Fruit fly (Drosophila melanogaster) Kc167 (cell line): ENCODE measurements around the gene Mgat2.

Experiments
- Myc ChIP-seq: fragments of >200 bp; optimal IDR thresholded peaks from 2 replicates; lab custom pipeline; 2017; ENCODE audit warnings: missing external identifiers
- Sin3A ChIP-seq: fragments of >200 bp; optimal IDR thresholded peaks from 2 replicates; lab custom pipeline; 2018; ENCODE audit warnings: missing external identifiers
- h ChIP-seq: fragments of >200 bp; optimal IDR thresholded peaks from 3 replicates; lab custom pipeline; 2018; ENCODE audit warnings: missing external identifiers
- insv ChIP-seq: fragments of >200 bp; optimal IDR thresholded peaks from 3 replicates; lab custom pipeline; 2018; ENCODE audit warnings: missing external identifiers
- psq ChIP-seq: fragments of >200 bp; optimal IDR thresholded peaks from 2 replicates; lab custom pipeline; 2017; ENCODE audit warnings: missing external identifiers
- ttk ChIP-seq: sonication (Bioruptor generic); optimal IDR thresholded peaks from 2 replicates; lab custom pipeline; 2017; ENCODE audit warnings: missing external identifiers

The Mgat2 gene

dm6 chr3R:30055915-30056544 is 34.0 kb upstream of the Mgat2 start, which contains the start of the genes Rpp14b and spn-A:
Gene Rpp14b, plus strand, starts transcription at chr3R:30055957.
Gene spn-A, minus strand, starts transcription at chr3R:30056037.
- no peak for TF ChIP-seq Myc
- TF ChIP-seq ttk (lab: Kevin White, UChicago): no peak
- peak; percentile 11 for TF ChIP-seq insv
- no peak for TF ChIP-seq psq (lab: Kevin White, UChicago)
- TF ChIP-seq h (lab: Kevin White, UChicago): peak; percentile 26
- TF ChIP-seq Sin3A (lab: Kevin White, UChicago): no peak

DNA sequence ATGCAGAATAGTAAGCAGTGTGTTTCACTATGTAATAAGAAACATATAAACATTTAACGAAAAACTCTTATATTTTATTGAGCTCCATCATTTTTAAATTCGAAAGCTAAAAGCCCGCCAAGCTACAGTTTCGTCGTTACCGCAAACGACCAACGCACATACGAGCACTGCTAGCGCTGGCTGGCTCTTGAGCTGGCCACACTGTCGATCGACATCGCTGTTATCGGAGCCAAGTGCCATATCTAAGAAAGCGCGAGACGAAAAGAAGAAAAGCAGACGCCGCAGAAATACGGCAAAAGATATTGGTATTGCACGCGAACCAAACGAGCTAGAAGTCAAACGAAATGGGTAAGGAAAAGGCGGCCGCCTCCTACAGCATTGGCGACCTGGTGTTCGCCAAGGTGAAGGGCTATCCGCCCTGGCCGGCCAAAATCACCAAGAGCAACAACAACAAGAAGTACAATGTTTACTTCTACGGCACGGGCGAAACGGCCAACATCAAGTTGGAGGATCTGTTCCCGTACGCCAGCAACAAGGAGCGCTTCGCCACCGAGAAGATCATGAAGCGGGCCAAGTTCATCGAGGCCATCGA is 30.5 kb upstream of the Mgat2 start, which contains the start of gene Jasper:
Jasper (plus strand) TSS at position 60 of the 592 bp plus-strand sequence.
- TF ChIP-seq ttk (lab: Kevin White, UChicago): no peak
- TF ChIP-seq psq (lab: Kevin White, UChicago): no peak
- TF ChIP-seq Myc: no peak
- no peak for TF ChIP-seq insv
- TF ChIP-seq Sin3A (lab: Kevin White, UChicago): no peak
- TF ChIP-seq h (lab: Kevin White, UChicago): no peak

dm6 chr3R:30051933-30052332 is 29.9 kb upstream of the Mgat2 start, which contains the start of gene CG15528:
Gene CG15528, minus strand, starts transcription at chr3R:30052112.
- TF ChIP-seq Myc: no peak
- no peak for TF ChIP-seq Sin3A (lab: Kevin White, UChicago)
- no peak for TF ChIP-seq psq (lab: Kevin White, UChicago)
- TF ChIP-seq insv: no peak
- TF ChIP-seq ttk (lab: Kevin White, UChicago): no peak
- no peak for TF ChIP-seq h (lab: Kevin White, UChicago)

dm6 chr3R:30050448-30050847 is 28.4 kb upstream of the Mgat2 start:
- TF ChIP-seq h (lab: Kevin White, UChicago): no peak
- no peak for TF ChIP-seq Myc

DNA sequence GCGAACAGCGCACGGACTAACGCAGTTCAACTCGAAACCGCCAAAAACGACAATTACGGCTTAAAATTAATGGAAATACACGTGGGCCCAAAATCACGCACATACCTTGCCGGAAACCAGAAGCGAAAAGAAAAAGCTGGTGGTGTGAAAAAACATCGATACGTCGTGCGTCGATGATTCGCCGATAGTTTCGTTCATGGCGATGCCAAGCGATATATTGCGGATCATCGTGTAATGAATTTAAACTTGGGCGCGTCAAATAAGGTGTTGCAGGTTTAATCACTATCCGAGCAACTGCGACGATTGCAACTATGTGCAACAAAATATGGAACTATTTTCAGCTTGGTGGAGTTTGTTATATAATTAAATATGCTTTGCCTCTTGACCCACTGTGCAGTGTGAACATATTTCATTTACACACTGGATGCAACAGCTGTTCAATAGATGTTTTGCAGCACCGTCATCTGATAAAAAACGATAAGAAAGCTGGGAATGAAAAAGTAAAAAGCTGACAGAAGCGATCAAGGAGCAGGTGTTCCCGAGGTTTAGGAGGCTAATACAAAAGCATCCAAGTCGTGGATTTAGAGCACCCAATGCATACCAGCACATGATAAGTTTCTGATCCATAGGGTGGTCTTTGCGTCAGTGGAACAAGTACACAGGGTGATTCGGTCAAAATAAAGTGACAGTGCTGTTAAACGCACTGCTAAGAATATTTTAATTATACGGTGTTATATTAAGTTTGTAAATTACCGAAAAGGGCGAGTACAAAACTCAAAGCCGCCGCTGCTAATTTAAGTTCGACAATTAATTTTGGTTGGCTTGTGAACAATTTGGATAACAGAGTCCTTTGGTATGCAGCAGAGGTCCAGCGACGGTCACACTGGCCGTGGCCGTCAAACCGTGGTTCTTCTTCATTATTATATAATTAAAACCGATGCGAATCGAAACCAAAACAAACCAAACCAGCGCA is 24.3 kb upstream of the Mgat2 start, which contains the start of the genes RpL32 and CG7943:
RpL32 (minus strand) TSS at position 133 of the 973 bp plus-strand sequence.
CG7943 (plus strand) TSS at position 442 of the 973 bp plus-strand sequence.
- TF ChIP-seq h (lab: Kevin White, UChicago) (no peak), ttk (lab: Kevin White, UChicago) (no peak), Myc (no peak), Sin3A (lab: Kevin White, UChicago) (no peak), insv (no peak), psq (lab: Kevin White, UChicago) (no peak)

- TF ChIP-seq Myc: no peak
- no peak for TF ChIP-seq ttk (lab: Kevin White, UChicago)
- no peak for TF ChIP-seq Sin3A (lab: Kevin White, UChicago)
- no peak for TF ChIP-seq insv
- no peak for TF ChIP-seq h (lab: Kevin White, UChicago)
These were observed 21.2 kb upstream of the Mgat2 start, which contains the start of gene Sry-delta for dm6 chr3R:30043139-30043744. Gene Sry-delta, plus strand, starts transcription at chr3R:30043341.

- TF ChIP-seq psq (lab: Kevin White, UChicago) (no peak), insv (no peak), Myc (no peak), h (lab: Kevin White, UChicago) (no peak), Sin3A (lab: Kevin White, UChicago) (no peak), ttk (lab: Kevin White, UChicago) (no peak)
These were observed 18.9 kb upstream of the Mgat2 start for dm6 chr3R:30040879-30041278.

DNA sequence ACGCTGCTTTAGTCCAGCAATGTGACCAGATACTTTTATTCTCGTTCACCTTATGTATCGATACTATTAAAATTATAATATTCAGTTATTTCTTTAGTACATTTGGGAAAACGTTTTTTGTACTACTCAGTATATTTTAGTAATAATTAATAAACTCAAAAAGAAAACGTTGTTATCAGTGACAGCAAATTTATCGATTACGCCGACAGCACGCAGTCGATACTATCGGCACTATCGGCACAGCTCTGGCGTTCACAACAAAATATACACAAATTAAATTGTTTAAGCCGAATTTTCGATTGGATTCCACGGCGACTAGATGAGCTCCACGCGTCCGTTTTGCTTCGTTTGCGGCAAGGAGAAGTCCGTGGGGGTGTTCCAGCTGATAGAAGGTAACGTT is 17.5 kb upstream of the Mgat2 start, which contains the start of the genes janA, Sry-alpha and Sry-beta:
janA (minus strand) TSS at position 40 of the 400 bp plus-strand sequence.
Sry-alpha (plus strand) TSS at position 226 of the 400 bp plus-strand sequence.
Sry-beta (plus strand) TSS at position 226 of the 400 bp plus-strand sequence.
- TF ChIP-seq insv (no peak), psq (lab: Kevin White, UChicago) (no peak), Myc (no peak), ttk (lab: Kevin White, UChicago) (no peak), h (lab: Kevin White, UChicago) (no peak), Sin3A (lab: Kevin White, UChicago) (no peak)

DNA sequence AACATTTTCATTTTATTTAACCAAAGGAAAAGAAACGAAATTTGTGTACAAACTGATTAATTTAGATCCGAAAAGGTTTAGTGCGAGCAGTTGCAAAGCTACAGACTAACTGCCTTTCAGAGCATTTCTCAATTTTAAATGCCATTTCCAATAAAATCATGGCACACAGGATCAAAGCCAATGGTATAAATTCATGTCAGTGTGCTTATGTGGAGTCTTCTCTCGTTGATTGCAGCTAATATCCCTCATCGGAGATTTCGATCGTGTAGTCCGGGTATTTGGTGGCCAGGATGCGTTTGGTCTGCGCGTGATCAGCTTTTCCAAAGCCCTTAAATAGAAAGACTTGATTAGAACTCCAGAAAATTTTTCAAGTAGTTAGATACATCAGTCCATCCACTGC is 16.6 kb upstream of the Mgat2 start, which contains the start of gene janB:
janB (minus strand) TSS at position 101 of the 400 bp plus-strand sequence.
- no peak for TF ChIP-seq ttk (lab: Kevin White, UChicago)
- TF ChIP-seq psq (lab: Kevin White, UChicago): no peak
- TF ChIP-seq h (lab: Kevin White, UChicago): no peak
- no peak for TF ChIP-seq Sin3A (lab: Kevin White, UChicago)
- no peak for TF ChIP-seq insv

DNA sequence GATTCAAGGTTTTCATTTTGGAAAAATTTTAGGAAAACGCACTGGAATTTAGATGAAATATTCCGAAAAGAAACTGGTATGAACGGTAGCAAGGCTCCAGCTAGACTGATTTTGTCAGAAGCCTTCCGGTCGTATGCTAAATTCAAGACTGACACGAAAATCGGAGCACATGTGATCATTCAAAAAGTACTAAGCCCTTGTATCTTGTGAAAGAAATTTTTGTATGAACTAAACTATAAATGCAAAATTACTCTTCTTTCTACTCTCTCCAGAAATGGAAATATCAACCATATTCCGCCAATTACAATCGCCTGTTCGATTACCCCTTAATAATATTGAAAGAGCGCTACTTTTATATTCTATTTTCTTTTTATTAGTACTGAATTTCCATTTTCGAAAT is 15.6 kb upstream of the Mgat2 start, which contains the start of gene ocn:
ocn (minus strand) TSS at position 101 of the 400 bp plus-strand sequence.
- no peak for TF ChIP-seq Sin3A (lab: Kevin White, UChicago)

dm6 chr3R:30036609-30037008 is 14.6 kb upstream of the Mgat2 start, which contains the start of gene ZIPIC:
Gene ZIPIC, minus strand, starts transcription at chr3R:30036870.
- TF ChIP-seq Sin3A (lab: Kevin White, UChicago) (no peak), insv (no peak), Myc (no peak), psq (lab: Kevin White, UChicago) (no peak)
